Fruit fly (Drosophila melanogaster) whole organism, embryonic: ENCODE measurements around the gene ast.

Source experiments
- ATbp ChIP-seq: fragments of 200-800 bp; sonication (Bioruptor generic); optimal IDR thresholded peaks from 2 replicates; lab custom pipeline; 2017; ENCODE audit warnings: missing biosample characterization, mild to moderate bottlenecking, missing genetic modification characterization, missing genetic modification reagents
- CG10209 ChIP-seq: fragments of 200-800 bp; sonication (Bioruptor generic); optimal IDR thresholded peaks from 3 replicates; lab custom pipeline; 2017; ENCODE audit warnings: missing biosample characterization, mild to moderate bottlenecking, missing genetic modification characterization, missing genetic modification reagents
- CG12769 ChIP-seq: fragments of 200-800 bp; sonication (Bioruptor generic); optimal IDR thresholded peaks from 2 replicates; lab custom pipeline; 2019; ENCODE audit warnings: missing biosample characterization, mild to moderate bottlenecking, missing genetic modification characterization, moderate library complexity
- CG12942 ChIP-seq: fragments of 200-800 bp; sonication (Bioruptor generic); optimal IDR thresholded peaks from 3 replicates; lab custom pipeline; 2016; ENCODE audit warnings: missing biosample characterization, missing genetic modification characterization
- CG13624 ChIP-seq: fragments of 200-800 bp; sonication (Bioruptor generic); optimal IDR thresholded peaks from 2 replicates; lab custom pipeline; 2016; ENCODE audit warnings: missing biosample characterization, missing genetic modification characterization
- CG14050 ChIP-seq: fragments of 200-800 bp; sonication (Bioruptor generic); IDR thresholded peaks from 3 replicates; pipeline ENCODE4 v1.3.6; 2022; ENCODE audit warnings: missing biosample characterization, missing genetic modification characterization
- CG1603 ChIP-seq: fragments of 200-800 bp; sonication (Bioruptor generic); optimal IDR thresholded peaks from 2 replicates; lab custom pipeline; 2019; ENCODE audit warnings: missing biosample characterization, mild to moderate bottlenecking, missing genetic modification characterization, moderate library complexity
- CG18011 ChIP-seq: fragments of 200-800 bp; sonication (Bioruptor generic); optimal IDR thresholded peaks from 2 replicates; lab custom pipeline; 2017; ENCODE audit warnings: missing biosample characterization, missing genetic modification characterization, mild to moderate bottlenecking, moderate library complexity, missing genotype
- CG1832 ChIP-seq: fragments of 200-800 bp; sonication (Bioruptor generic); optimal IDR thresholded peaks from 2 replicates; lab custom pipeline; 2017; ENCODE audit warnings: missing biosample characterization, mild to moderate bottlenecking, missing genetic modification characterization, inconsistent platforms
- CG18599 ChIP-seq: fragments of 200-800 bp; sonication (Bioruptor generic); optimal IDR thresholded peaks from 3 replicates; lab custom pipeline; 2017; ENCODE audit warnings: missing biosample characterization, missing genetic modification characterization, mild to moderate bottlenecking, moderate library complexity, missing genetic modification reagents
- CG2199 ChIP-seq: fragments of 200-800 bp; sonication (Bioruptor generic); IDR thresholded peaks from 3 replicates; pipeline ENCODE4 v1.3.6; 2022; ENCODE audit warnings: missing biosample characterization, missing genetic modification characterization
- CG2712 ChIP-seq: fragments of 200-800 bp; optimal IDR thresholded peaks from 3 replicates; lab custom pipeline; 2019; ENCODE audit warnings: missing biosample characterization, mild to moderate bottlenecking, missing genetic modification characterization, moderate library complexity
- CG30020 ChIP-seq: fragments of 200-800 bp; optimal IDR thresholded peaks from 2 replicates; lab custom pipeline; 2019; ENCODE audit warnings: missing biosample characterization, mild to moderate bottlenecking, missing genetic modification characterization, moderate library complexity
- CG42726 ChIP-seq: fragments of 200-800 bp; sonication (Bioruptor generic); IDR thresholded peaks from 2 replicates; pipeline ENCODE4 v1.3.6; 2022; ENCODE audit warnings: missing biosample characterization, missing genetic modification characterization; ENCODE audit not compliant: partially characterized antibody
- CG5245 ChIP-seq: fragments of 200-800 bp; sonication (Bioruptor generic); optimal IDR thresholded peaks from 3 replicates; lab custom pipeline; 2016; ENCODE audit warnings: missing biosample characterization, missing genetic modification characterization
- CG8765 ChIP-seq: fragments of 200-800 bp; sonication (Bioruptor generic); IDR thresholded peaks from 2 replicates; pipeline ENCODE4 v1.3.6; 2022; ENCODE audit warnings: missing biosample characterization, missing genetic modification characterization
- CG8944 ChIP-seq: fragments of 200-800 bp; sonication (Bioruptor generic); optimal IDR thresholded peaks from 3 replicates; lab custom pipeline; 2016; ENCODE audit warnings: missing biosample characterization, missing genetic modification characterization
- CG9727 ChIP-seq: fragments of 200-800 bp; sonication (Bioruptor generic); optimal IDR thresholded peaks from 3 replicates; lab custom pipeline; 2017; ENCODE audit warnings: missing biosample characterization, mild to moderate bottlenecking, missing genetic modification characterization
- CTCF ChIP-seq: fragments of 200-800 bp; sonication (Bioruptor generic); optimal IDR thresholded peaks from 2 replicates; lab custom pipeline; 2017; ENCODE audit warnings: missing biosample characterization, mild to moderate bottlenecking, missing genetic modification characterization, moderate library complexity
- CrebB ChIP-seq: fragments of 200-800 bp; sonication (Bioruptor generic); optimal IDR thresholded peaks from 3 replicates; lab custom pipeline; 2018; ENCODE audit warnings: missing biosample characterization, mild to moderate bottlenecking, missing genetic modification characterization
- Doc3 ChIP-seq: fragments of 200-800 bp; sonication (Bioruptor generic); IDR thresholded peaks from 3 replicates; pipeline ENCODE4 v1.3.6; 2022; ENCODE audit warnings: missing biosample characterization, missing genetic modification characterization; ENCODE audit not compliant: partially characterized antibody
- Fer3 ChIP-seq: fragments of 200-800 bp; sonication (Bioruptor generic); optimal IDR thresholded peaks from 2 replicates; lab custom pipeline; 2018; ENCODE audit warnings: missing biosample characterization, mild to moderate bottlenecking, missing genetic modification characterization, moderate library complexity
- Gug ChIP-seq: fragments of 200-800 bp; sonication (Bioruptor generic); IDR thresholded peaks from 4 replicates; pipeline ENCODE4 v1.3.6; 2022; ENCODE audit warnings: missing biosample characterization, missing genetic modification characterization
- HLH3B ChIP-seq: fragments of 200-800 bp; sonication (Bioruptor generic); IDR thresholded peaks from 2 replicates; pipeline ENCODE4 v1.3.6; 2022; ENCODE audit warnings: missing biosample characterization, missing genetic modification characterization
- Hr39 ChIP-seq: fragments of >200 bp; optimal IDR thresholded peaks from 2 replicates; lab custom pipeline; 2017
- Kr ChIP-seq: fragments of 200-800 bp; sonication (Bioruptor generic); optimal IDR thresholded peaks from 2 replicates; lab custom pipeline; 2017; ENCODE audit warnings: missing biosample characterization, mild to moderate bottlenecking, missing genetic modification characterization
- Mes4 ChIP-seq: fragments of 200-800 bp; sonication (Bioruptor generic); optimal IDR thresholded peaks from 2 replicates; lab custom pipeline; 2016; ENCODE audit warnings: missing biosample characterization, missing genetic modification characterization
- Sox102F ChIP-seq: fragments of 200-800 bp; sonication (Bioruptor generic); optimal IDR thresholded peaks from 2 replicates; lab custom pipeline; 2018; ENCODE audit warnings: missing biosample characterization, mild to moderate bottlenecking, missing genetic modification characterization, moderate library complexity
- Ssrp ChIP-seq: fragments of 200-800 bp; sonication (Bioruptor generic); optimal IDR thresholded peaks from 2 replicates; lab custom pipeline; 2018; ENCODE audit warnings: missing biosample characterization, mild to moderate bottlenecking, missing genetic modification characterization, moderate library complexity
- ac ChIP-seq: fragments of 200-800 bp; sonication (Bioruptor generic); optimal IDR thresholded peaks from 3 replicates; lab custom pipeline; 2017; ENCODE audit warnings: missing biosample characterization, mild to moderate bottlenecking, missing genetic modification characterization
- bcd ChIP-seq: fragments of 200-800 bp; sonication (Bioruptor generic); optimal IDR thresholded peaks from 2 replicates; lab custom pipeline; 2017; ENCODE audit warnings: missing biosample characterization, mild to moderate bottlenecking, missing genetic modification characterization
- chif ChIP-seq, 2 experiments: fragments of 200-800 bp; sonication (Bioruptor generic); optimal IDR thresholded peaks; 3 replicates each; lab custom pipeline; 2016; ENCODE audit warnings: missing biosample characterization in 2 of 2, missing genetic modification characterization in 2 of 2
- chinmo ChIP-seq: fragments of 200-800 bp; sonication (Bioruptor generic); IDR thresholded peaks from 4 replicates; pipeline ENCODE4 v1.3.6; 2022; ENCODE audit warnings: missing biosample characterization, missing genetic modification characterization; ENCODE audit not compliant: partially characterized antibody
- crol ChIP-seq: fragments of 200-800 bp; sonication (Bioruptor generic); IDR thresholded peaks from 2 replicates; pipeline ENCODE4 v1.3.6; 2022; ENCODE audit warnings: missing biosample characterization, missing genetic modification characterization
- danr ChIP-seq: fragments of 200-800 bp; sonication (Bioruptor generic); IDR thresholded peaks from 2 replicates; pipeline ENCODE4 v1.3.6; 2022; ENCODE audit warnings: missing biosample characterization, missing genetic modification characterization
- emc ChIP-seq: fragments of 200-800 bp; sonication (Bioruptor generic); optimal IDR thresholded peaks from 2 replicates; lab custom pipeline; 2016; ENCODE audit warnings: missing biosample characterization, missing genetic modification characterization
- exex ChIP-seq: fragments of 200-800 bp; sonication (Bioruptor generic); optimal IDR thresholded peaks from 4 replicates; lab custom pipeline; 2018; ENCODE audit warnings: missing biosample characterization, mild to moderate bottlenecking, missing genetic modification characterization, moderate library complexity
- fd3F ChIP-seq: fragments of 200-800 bp; sonication (Bioruptor generic); optimal IDR thresholded peaks from 2 replicates; lab custom pipeline; 2018; ENCODE audit warnings: missing biosample characterization, mild to moderate bottlenecking, missing genetic modification characterization, moderate library complexity
- gem ChIP-seq: fragments of 200-800 bp; sonication (Bioruptor generic); optimal IDR thresholded peaks from 2 replicates; lab custom pipeline; 2019; ENCODE audit warnings: missing biosample characterization, mild to moderate bottlenecking, missing genetic modification characterization, moderate library complexity
- inv ChIP-seq: fragments of 200-800 bp; sonication (Bioruptor generic); IDR thresholded peaks from 2 replicates; pipeline ENCODE4 v1.3.6; 2022; ENCODE audit warnings: missing biosample characterization, missing genetic modification characterization; ENCODE audit not compliant: partially characterized antibody
- klu ChIP-seq: fragments of 200-800 bp; sonication (Bioruptor generic); IDR thresholded peaks from 2 replicates; pipeline ENCODE4 v1.3.6; 2022; ENCODE audit warnings: missing biosample characterization, missing genetic modification characterization
- oc ChIP-seq: fragments of 200-800 bp; sonication (Bioruptor generic); optimal IDR thresholded peaks from 2 replicates; lab custom pipeline; 2018; ENCODE audit warnings: missing biosample characterization, mild to moderate bottlenecking, missing genetic modification characterization, moderate library complexity
- ro ChIP-seq: fragments of 200-800 bp; sonication (Bioruptor generic); IDR thresholded peaks from 2 replicates; pipeline ENCODE4 v1.3.6; 2022; ENCODE audit warnings: missing biosample characterization, missing genetic modification characterization
- sens-2 ChIP-seq: fragments of 200-800 bp; sonication (Bioruptor generic); IDR thresholded peaks from 2 replicates; pipeline ENCODE4 v1.3.6; 2022; ENCODE audit warnings: missing biosample characterization, missing genetic modification characterization
- stwl ChIP-seq: fragments of 200-800 bp; sonication (Bioruptor generic); optimal IDR thresholded peaks from 3 replicates; lab custom pipeline; 2018; ENCODE audit warnings: missing biosample characterization, mild to moderate bottlenecking, missing genetic modification characterization, moderate library complexity
- sug ChIP-seq: fragments of 200-800 bp; optimal IDR thresholded peaks from 2 replicates; lab custom pipeline; 2019; ENCODE audit warnings: missing biosample characterization, mild to moderate bottlenecking, missing genetic modification characterization, moderate library complexity
- tap ChIP-seq: fragments of 200-800 bp; optimal IDR thresholded peaks from 3 replicates; lab custom pipeline; 2019; ENCODE audit warnings: missing biosample characterization, mild to moderate bottlenecking, missing genetic modification characterization, moderate library complexity
- tll ChIP-seq, 2 experiments: fragments of 200-800 bp in 1 of 2; fragments of >200 bp in 1 of 2; sonication (Bioruptor generic) in 1 of 2; optimal IDR thresholded peaks; 2 replicates each; lab custom pipeline; 2017 to 2019; ENCODE audit warnings: missing biosample characterization in 2 of 2, missing genetic modification characterization in 2 of 2, mild to moderate bottlenecking in 1 of 2, moderate library complexity in 1 of 2
- unpg ChIP-seq: fragments of 200-800 bp; sonication (Bioruptor generic); optimal IDR thresholded peaks from 3 replicates; lab custom pipeline; 2018; ENCODE audit warnings: missing biosample characterization, mild to moderate bottlenecking, missing genetic modification characterization, moderate library complexity
- wek ChIP-seq: fragments of 200-800 bp; sonication (Bioruptor generic); optimal IDR thresholded peaks from 3 replicates; lab custom pipeline; 2018; ENCODE audit warnings: missing biosample characterization, mild to moderate bottlenecking, missing genetic modification characterization, moderate library complexity

ast gene

dm6 chr2L:1121942-1122710, 44.4 kb downstream of the ast start (continued):
- no peak for TF ChIP-seq CG2199 (GFP tag; lab: Robert Waterston, UW)
- no peak for TF ChIP-seq sens-2 (GFP tag; lab: Robert Waterston, UW)
- TF ChIP-seq Kr (GFP tag; lab: Kevin White, UChicago), result no peak
- TF ChIP-seq chinmo (GFP tag; lab: Robert Waterston, UW), result peak; percentile 87; the same call in 2 of the 4 replicates
- no peak for TF ChIP-seq stwl (tag; lab: Kevin White, UChicago)
- TF ChIP-seq ro (GFP tag; lab: Robert Waterston, UW), result no peak
- no peak for TF ChIP-seq CTCF
- TF ChIP-seq CG8944 (GFP tag; lab: Kevin White, UChicago), result no peak
- TF ChIP-seq fd3F (GFP tag; lab: Kevin White, UChicago), result no peak
- no peak for TF ChIP-seq tll (GFP tag; optimal IDR thresholded peaks at IDR 0.05; lab: Kevin White, UChicago)
- 0 out of 2 replicates have a peak, but pooled peaks have one; percentile 21 for TF ChIP-seq klu (GFP tag; lab: Robert Waterston, UW)
- peak; percentile 22 for TF ChIP-seq Sox102F (GFP tag; lab: Kevin White, UChicago)
- no peak for TF ChIP-seq Gug (GFP tag; lab: Robert Waterston, UW)
- TF ChIP-seq sug (tag; lab: Kevin White, UChicago), result peak; percentile 9
- TF ChIP-seq HLH3B (GFP tag; lab: Robert Waterston, UW), result no peak
- peak; percentile 42 for TF ChIP-seq ATbp (GFP tag; lab: Kevin White, UChicago)
- TF ChIP-seq chif (GFP tag; optimal IDR thresholded peaks at IDR 0.05; lab: Kevin White, UChicago), result no peak
- TF ChIP-seq CG10209, result no peak
- TF ChIP-seq Fer3 (tag; lab: Kevin White, UChicago), result no peak
- TF ChIP-seq CG30020, result no peak
- TF ChIP-seq CG1832 (GFP tag; lab: Kevin White, UChicago), result no peak
- TF ChIP-seq CG14050 (GFP tag; lab: Robert Waterston, UW), result no peak
- peak; percentile 5 for TF ChIP-seq unpg (GFP tag; lab: Kevin White, UChicago)
- no peak for TF ChIP-seq CG8765 (GFP tag; lab: Robert Waterston, UW)
- TF ChIP-seq CG18011 (GFP tag; lab: Kevin White, UChicago), result no peak
- TF ChIP-seq CG1603 (tag; lab: Kevin White, UChicago), result peak; percentile 29
- TF ChIP-seq wek (GFP tag; lab: Kevin White, UChicago), result peak; percentile 25
- no peak for TF ChIP-seq ac (GFP tag; lab: Kevin White, UChicago)
- no peak for TF ChIP-seq Mes4
- TF ChIP-seq crol, result no peak
- TF ChIP-seq oc (tag; lab: Kevin White, UChicago), result peak; percentile 15
- no peak for TF ChIP-seq CG5245 (GFP tag; lab: Kevin White, UChicago)
- no peak for TF ChIP-seq danr (GFP tag; lab: Robert Waterston, UW)
- TF ChIP-seq bcd, result no peak
- TF ChIP-seq CrebB (tag; lab: Kevin White, UChicago), result no peak
- TF ChIP-seq CG12942, result no peak
- peak; percentile 14 for TF ChIP-seq gem
- no peak for TF ChIP-seq inv (GFP tag; lab: Robert Waterston, UW)
- no peak for TF ChIP-seq CG18599 (GFP tag; lab: Kevin White, UChicago)
- no peak for TF ChIP-seq CG9727
- TF ChIP-seq emc (GFP tag; lab: Kevin White, UChicago), result no peak
- peak; percentile 4 for TF ChIP-seq CG2712 (tag; lab: Kevin White, UChicago)
- TF ChIP-seq CG13624, result no peak
- TF ChIP-seq CG12769 (tag; lab: Kevin White, UChicago), result peak; percentile 83
- no peak for TF ChIP-seq exex (tag; lab: Kevin White, UChicago)
- no peak for TF ChIP-seq Hr39 (lab: Kevin White, UChicago)
- no peak for TF ChIP-seq Doc3 (GFP tag; lab: Robert Waterston, UW)
- TF ChIP-seq CG42726, result no peak
- TF ChIP-seq tap, result no peak
- TF ChIP-seq Ssrp, result no peak
